Worm (Caenorhabditis elegans) whole organism, early embryonic: ENCODE measurements around the gene ttbk-2.1.

Experiments used
- B0310.2 ChIP-seq: sonication (generic microtip); optimal IDR thresholded peaks from 2 replicates; lab custom pipeline; 2016; ENCODE audit warnings: mild to moderate bottlenecking, missing genetic modification characterization, missing compliant biosample characterization
- F13C5.2 ChIP-seq: sonication (generic microtip); optimal IDR thresholded peaks from 2 replicates; lab custom pipeline; 2017; ENCODE audit warnings: mild to moderate bottlenecking, missing genetic modification characterization, inconsistent platforms, missing compliant biosample characterization
- aly-1 ChIP-seq: sonication (generic microtip); optimal IDR thresholded peaks from 2 replicates; lab custom pipeline; 2016; ENCODE audit warnings: missing genetic modification characterization, missing compliant biosample characterization
- ama-1 ChIP-seq: fragments of 150-350 bp; optimal IDR thresholded peaks from 2 replicates; lab custom pipeline; 2014
- ceh-13 ChIP-seq: fragments of 200-800 bp; sonication (Bioruptor generic); optimal IDR thresholded peaks from 2 replicates; lab custom pipeline; 2018; ENCODE audit warnings: mild to moderate bottlenecking, missing genetic modification characterization, missing compliant biosample characterization
- flt-1 ChIP-seq: fragments of 200-800 bp; sonication (Bioruptor generic); IDR thresholded peaks from 2 replicates; pipeline ENCODE4 v1.3.6; 2022; ENCODE audit warnings: missing genetic modification characterization, missing compliant biosample characterization
- hmbx-1 ChIP-seq: sonication (generic microtip); optimal IDR thresholded peaks from 2 replicates; lab custom pipeline; 2016; ENCODE audit warnings: mild to moderate bottlenecking, missing genetic modification characterization, missing compliant biosample characterization
- hmg-4 ChIP-seq: fragments of 200-800 bp; sonication (Bioruptor generic); optimal IDR thresholded peaks from 2 replicates; lab custom pipeline; 2018; ENCODE audit warnings: mild to moderate bottlenecking, missing genetic modification characterization, missing compliant biosample characterization
- pes-1 ChIP-seq: fragments of 200-800 bp; sonication (Bioruptor generic); IDR thresholded peaks from 2 replicates; pipeline ENCODE4 v1.3.6; 2022; ENCODE audit warnings: missing genetic modification reagents, missing genetic modification characterization, missing compliant biosample characterization
- tbx-37 ChIP-seq: fragments of 200-800 bp; sonication (Bioruptor generic); conservative IDR thresholded peaks from 2 replicates; pipeline ENCODE4 v1.3.6; 2022; ENCODE audit warnings: missing genetic modification reagents, missing genetic modification characterization, missing compliant biosample characterization

DNA sequence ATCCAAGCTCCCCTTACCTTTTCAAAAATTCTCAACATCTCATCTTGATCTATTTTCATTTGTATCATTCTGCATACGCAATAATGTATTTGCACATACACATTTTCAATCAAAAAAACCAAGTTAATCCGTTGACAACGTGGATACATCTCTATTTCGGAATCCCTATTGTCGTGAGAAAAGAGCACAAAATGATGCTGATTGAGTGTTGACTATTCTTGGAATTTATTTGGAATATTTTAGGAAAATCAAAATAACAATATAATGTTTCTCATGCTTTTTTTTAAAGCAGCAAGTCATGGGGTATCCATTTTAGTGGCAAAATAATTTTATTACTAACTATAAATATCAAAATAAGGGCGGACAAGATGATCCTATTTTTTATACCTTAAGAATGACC lies 23.0 kb downstream of the ttbk-2.1 start:
- TF ChIP-seq F13C5.2 (no peak), B0310.2 (tag; lab: Kevin White, UChicago) (no peak), tbx-37 (no peak), ama-1 (lab: Kevin White, UChicago) (no peak), flt-1 (GFP tag; lab: Robert Waterston, UW) (no peak), ceh-13 (GFP tag; lab: Kevin White, UChicago) (no peak), pes-1 (GFP tag; lab: Robert Waterston, UW) (no peak), hmbx-1 (tag; lab: Kevin White, UChicago) (no peak), aly-1 (tag; lab: Kevin White, UChicago) (no peak), hmg-4 (GFP tag; lab: Kevin White, UChicago) (no peak)
